Worm (Caenorhabditis elegans) whole organism, L1 larva: ENCODE measurements around the gene Y59C2A.1.

Experiments used
- Y116A8C.19 ChIP-seq: sonication (generic microtip); optimal IDR thresholded peaks from 2 replicates; lab custom pipeline; 2016; ENCODE audit warnings: missing compliant biosample characterization, missing genetic modification characterization, borderline replicate concordance
- alr-1 ChIP-seq: fragments of 200-800 bp; sonication (Bioruptor generic); optimal IDR thresholded peaks from 2 replicates; lab custom pipeline; 2018; ENCODE audit warnings: borderline replicate concordance, mild to moderate bottlenecking, missing genetic modification characterization, missing compliant biosample characterization
- ceh-63 ChIP-seq: fragments of 200-800 bp; sonication (Bioruptor generic); optimal IDR thresholded peaks from 2 replicates; lab custom pipeline; 2018; ENCODE audit warnings: mild to moderate bottlenecking, missing genetic modification characterization, missing compliant biosample characterization
- ceh-8 ChIP-seq: fragments of 200-800 bp; sonication (Bioruptor generic); optimal IDR thresholded peaks from 2 replicates; lab custom pipeline; 2018; ENCODE audit warnings: mild to moderate bottlenecking, missing genetic modification characterization, moderate library complexity, missing compliant biosample characterization
- ceh-82 ChIP-seq, 3 experiments: fragments of 150-350 bp in 1 of 3; sonication (generic microtip) in 2 of 3; optimal IDR thresholded peaks; 2 replicates each; lab custom pipeline; 2014 to 2017; ENCODE audit warnings: missing biosample characterization in 3 of 3, missing genetic modification characterization in 3 of 3
- efl-1 ChIP-seq, 4 experiments: fragments of 150-350 bp; optimal IDR thresholded peaks in 3 of 4; peaks in 1 of 4; 1 replicate in 1 of 4; 2 replicates in 3 of 4; lab custom pipeline; 2014; ENCODE audit warnings: missing biosample characterization in 2 of 4, missing genetic modification characterization in 2 of 4, missing genetic modification reagents in 2 of 4
- efl-3 ChIP-seq: fragments of 200-800 bp; sonication (Bioruptor generic); optimal IDR thresholded peaks from 2 replicates; lab custom pipeline; 2018; ENCODE audit warnings: mild to moderate bottlenecking, missing genetic modification characterization, missing compliant biosample characterization
- elt-2 ChIP-seq: sonication (generic microtip); optimal IDR thresholded peaks from 2 replicates; lab custom pipeline; 2016; ENCODE audit warnings: missing genetic modification characterization, mild to moderate bottlenecking, inconsistent platforms, missing compliant biosample characterization, missing genetic modification reagents
- fkh-10 ChIP-seq: sonication (generic microtip); optimal IDR thresholded peaks from 2 replicates; lab custom pipeline; 2017; ENCODE audit warnings: missing biosample characterization, missing genetic modification reagents, missing genetic modification characterization
- fos-1 ChIP-seq: fragments of 150-350 bp; optimal IDR thresholded peaks from 2 replicates; lab custom pipeline; 2014; ENCODE audit warnings: missing biosample characterization, missing genetic modification characterization
- grh-1 ChIP-seq: fragments of 200-800 bp; sonication (Bioruptor generic); IDR thresholded peaks from 2 replicates; pipeline ENCODE4 v1.3.6; 2022; ENCODE audit warnings: missing genetic modification reagents, missing genetic modification characterization, missing compliant biosample characterization
- hlh-17 ChIP-seq: fragments of 200-800 bp; sonication (Bioruptor generic); optimal IDR thresholded peaks from 2 replicates; lab custom pipeline; 2018; ENCODE audit warnings: missing genetic modification characterization, mild to moderate bottlenecking, missing compliant biosample characterization, moderate library complexity, borderline replicate concordance
- isw-1 ChIP-seq: fragments of 200-800 bp; sonication (Bioruptor generic); IDR thresholded peaks from 2 replicates; pipeline ENCODE4 v1.3.6; 2022; ENCODE audit warnings: missing genetic modification characterization, missing compliant biosample characterization
- lin-14 ChIP-seq: fragments of 200-800 bp; sonication (Bioruptor generic); optimal IDR thresholded peaks from 2 replicates; lab custom pipeline; 2018; ENCODE audit warnings: mild to moderate bottlenecking, missing genetic modification characterization, moderate library complexity, missing compliant biosample characterization
- lin-15B ChIP-seq: fragments of 150-350 bp; sonication (generic microtip); optimal IDR thresholded peaks from 3 replicates; lab custom pipeline; 2014; ENCODE audit warnings: missing biosample characterization, missing genetic modification characterization
- lin-35 ChIP-seq, 2 experiments: fragments of 150-350 bp; optimal IDR thresholded peaks; 2 replicates each; lab custom pipeline; 2014; ENCODE audit warnings: missing biosample characterization in 2 of 2, missing genetic modification characterization in 2 of 2, missing genetic modification reagents in 2 of 2
- lin-39 ChIP-seq: fragments of 150-350 bp; optimal IDR thresholded peaks from 2 replicates; lab custom pipeline; 2014; ENCODE audit warnings: missing biosample characterization, missing genetic modification reagents, missing genetic modification characterization
- lsy-2 ChIP-seq, 2 experiments: fragments of 150-350 bp; optimal IDR thresholded peaks; 2 replicates each; lab custom pipeline; 2014; ENCODE audit warnings: missing biosample characterization in 2 of 2, missing genetic modification characterization in 2 of 2
- mab-9 ChIP-seq: fragments of 200-800 bp; sonication (Bioruptor generic); IDR thresholded peaks from 2 replicates; pipeline ENCODE4 v1.3.6; 2022; ENCODE audit warnings: missing genetic modification reagents, missing genetic modification characterization, missing compliant biosample characterization
- nhr-12 ChIP-seq: sonication (generic microtip); optimal IDR thresholded peaks from 2 replicates; lab custom pipeline; 2017; ENCODE audit warnings: missing biosample characterization, missing genetic modification characterization
- nhr-28 ChIP-seq: fragments of 150-350 bp; optimal IDR thresholded peaks from 2 replicates; lab custom pipeline; 2014; ENCODE audit warnings: missing biosample characterization, missing genetic modification characterization
- nhr-47 ChIP-seq: sonication (generic microtip); optimal IDR thresholded peaks from 2 replicates; lab custom pipeline; 2016; ENCODE audit warnings: mild to moderate bottlenecking, missing genetic modification characterization, moderate library complexity, missing compliant biosample characterization
- nhr-76 ChIP-seq: sonication (generic microtip); optimal IDR thresholded peaks from 2 replicates; lab custom pipeline; 2017; ENCODE audit warnings: missing biosample characterization, missing genetic modification characterization
- sup-37 ChIP-seq: fragments of 200-800 bp; sonication (Bioruptor generic); optimal IDR thresholded peaks from 2 replicates; lab custom pipeline; 2018; ENCODE audit warnings: mild to moderate bottlenecking, missing genetic modification characterization, missing compliant biosample characterization
- swsn-7 ChIP-seq: sonication (generic microtip); optimal IDR thresholded peaks from 2 replicates; lab custom pipeline; 2016; ENCODE audit warnings: missing genetic modification characterization, missing compliant biosample characterization
- tbx-2 ChIP-seq: sonication (generic microtip); optimal IDR thresholded peaks from 2 replicates; lab custom pipeline; 2016; ENCODE audit warnings: missing genetic modification characterization, missing compliant biosample characterization
- unc-62 ChIP-seq: fragments of 150-350 bp; optimal IDR thresholded peaks from 2 replicates; lab custom pipeline; 2014; ENCODE audit warnings: missing biosample characterization, missing genetic modification reagents, missing genetic modification characterization
- vab-15 ChIP-seq: sonication (generic microtip); optimal IDR thresholded peaks from 2 replicates; lab custom pipeline; 2017; ENCODE audit warnings: missing genotype, mild to moderate bottlenecking, missing genetic modification characterization, missing compliant biosample characterization
- zag-1 ChIP-seq: fragments of 150-350 bp; optimal IDR thresholded peaks from 2 replicates; lab custom pipeline; 2014; ENCODE audit warnings: missing biosample characterization, missing genetic modification characterization

Y59C2A.1 gene

ce11 chrII:2175367-2175766, 32.5 kb upstream of the Y59C2A.1 start, which contains the start of gene C33C12.7:
TSS of gene C33C12.7 (minus strand) at chrII:2175467.
- TF ChIP-seq mab-9 (GFP tag; lab: Robert Waterston, UW) (no peak), unc-62 (GFP tag; lab: Kevin White, UChicago) (no peak), isw-1 (GFP tag; lab: Robert Waterston, UW) (no peak), ceh-8 (GFP tag; lab: Kevin White, UChicago) (no peak), lin-39 (tag; lab: Kevin White, UChicago) (no peak), grh-1 (no peak), hlh-17 (no peak), sup-37 (GFP tag; lab: Kevin White, UChicago) (no peak), nhr-47 (tag; lab: Kevin White, UChicago) (no peak), fos-1 (tag; lab: Kevin White, UChicago) (no peak), tbx-2 (tag; lab: Kevin White, UChicago) (no peak), vab-15 (tag; lab: Kevin White, UChicago) (no peak), fkh-10 (GFP tag; lab: Kevin White, UChicago) (no peak), zag-1 (tag; lab: Kevin White, UChicago) (no peak), nhr-76 (no peak), swsn-7 (tag; lab: Kevin White, UChicago) (no peak), efl-3 (GFP tag; lab: Kevin White, UChicago) (no peak)

- TF ChIP-seq Y116A8C.19 (tag; lab: Kevin White, UChicago) (no peak), lin-35 (GFP tag; optimal IDR thresholded peaks at IDR 0.05; lab: Kevin White, UChicago) (peak in 1 of 2 experiments; percentile 18), lin-15B (tag; lab: Kevin White, UChicago) (no peak), elt-2 (tag; lab: Kevin White, UChicago) (peak; percentile 54), ceh-63 (no peak)
Observed at ce11 chrII:2176688-2177087, 31.2 kb upstream of the Y59C2A.1 start, which contains the start of gene gba-1. TSS of gene gba-1 (plus strand) at chrII:2176741.

- TF ChIP-seq alr-1, result no peak
- TF ChIP-seq nhr-12 (tag; lab: Kevin White, UChicago), result no peak
- TF ChIP-seq zag-1 (tag; lab: Kevin White, UChicago), result no peak
- TF ChIP-seq efl-1 (optimal IDR thresholded peaks at IDR 0.05; lab: Kevin White, UChicago), result no peak
- no peak for TF ChIP-seq efl-1 (GFP tag; optimal IDR thresholded peaks at IDR 0.05 in 1 of 2; lab: Kevin White, UChicago)
- no peak for TF ChIP-seq nhr-28 (tag; lab: Kevin White, UChicago)
- TF ChIP-seq, all 84 proteins: peak for 0
Observed at ce11 chrII:2177735-2178134, 30.2 kb upstream of the Y59C2A.1 start.

- TF ChIP-seq elt-2 (tag; lab: Kevin White, UChicago) (peak; percentile 42), zag-1 (tag; lab: Kevin White, UChicago) (no peak)
Observed at ce11 chrII:2186329-2186728, 21.6 kb upstream of the Y59C2A.1 start, which contains the start of gene gba-2. TSS of gene gba-2 (minus strand) at chrII:2186434.

ce11 chrII:2186730-2187129, 21.2 kb upstream of the Y59C2A.1 start:
- no peak for TF ChIP-seq fkh-10 (GFP tag; lab: Kevin White, UChicago)
- TF ChIP-seq lsy-2 (tag; optimal IDR thresholded peaks at IDR 0.05; lab: Kevin White, UChicago), result peak in 1 of 2 experiments; percentile 30

ce11 chrII:2189357-2189756, 18.6 kb upstream of the Y59C2A.1 start, which contains the start of gene mtq-2:
TSS of gene mtq-2 (minus strand) at chrII:2189457.
- TF ChIP-seq ceh-82 (tag; optimal IDR thresholded peaks at IDR 0.05; lab: Kevin White, UChicago) (no peak), lin-14 (peak; percentile 21)
- TF ChIP-seq, all 84 proteins: peak for 1
